Fruit fly (Drosophila melanogaster) S2 (cell line): Measurements from ENCODE around the gene CG12111.
A peak's percentile ranks its signal among the peaks of the same experiment; 100 is the strongest.

Source experiments
- CG8478 ChIP-seq: fragments of >200 bp; optimal IDR thresholded peaks from 2 replicates; lab custom pipeline; 2018
- CTCF ChIP-seq, 2 experiments: fragments of >200 bp; optimal IDR thresholded peaks; 2 replicates each; lab custom pipeline; 2018

The CG12111 gene

dm6 chrX:8574672-8575350 lies 4.1 kb upstream of the CG12111 start:
- no peak for TF ChIP-seq CG8478 (lab: Kevin White, UChicago)
- TF ChIP-seq CTCF (optimal IDR thresholded peaks at IDR 0.05; lab: Kevin White, UChicago) = no peak

- TF ChIP-seq CG8478 (lab: Kevin White, UChicago) = no peak
- TF ChIP-seq CTCF (optimal IDR thresholded peaks at IDR 0.05; lab: Kevin White, UChicago) = peak in 1 of 2 experiments; percentile 8
Observed at dm6 chrX:8573744-8574484, 3.2 kb upstream of the CG12111 start, which contains the start of gene CG12065. TSS of gene CG12065 (plus strand) at chrX:8574306.

- TF ChIP-seq CTCF (optimal IDR thresholded peaks at IDR 0.05; lab: Kevin White, UChicago) (no peak), CG8478 (lab: Kevin White, UChicago) (no peak)
Observed at dm6 chrX:8572939-8573594, 2.3 kb upstream of the CG12111 start, which contains the start of gene spirit. TSS of gene spirit (minus strand) at chrX:8573593.

- TF ChIP-seq CG8478 (lab: Kevin White, UChicago) (no peak), CTCF (optimal IDR thresholded peaks at IDR 0.05; lab: Kevin White, UChicago) (no peak)
Observed at dm6 chrX:8571936-8572335, 1.2 kb upstream of the CG12111 start.

- no peak for TF ChIP-seq CG8478 (lab: Kevin White, UChicago)
- TF ChIP-seq CTCF (optimal IDR thresholded peaks at IDR 0.05; lab: Kevin White, UChicago) = no peak
Observed at dm6 chrX:8569639-8570038, 1.1 kb downstream of the CG12111 start.

- TF ChIP-seq CTCF (optimal IDR thresholded peaks at IDR 0.05; lab: Kevin White, UChicago) (no peak), CG8478 (lab: Kevin White, UChicago) (no peak)
Observed at dm6 chrX:8569038-8569437, 1.7 kb downstream of the CG12111 start.

dm6 chrX:8561404-8562397 lies 9.0 kb downstream of the CG12111 start:
- TF ChIP-seq CTCF (optimal IDR thresholded peaks at IDR 0.05; lab: Kevin White, UChicago) = no peak

- TF ChIP-seq CTCF (optimal IDR thresholded peaks at IDR 0.05; lab: Kevin White, UChicago) (peak; percentile 44 to 51), CG8478 (lab: Kevin White, UChicago) (no peak)
Observed at dm6 chrX:8560087-8560999, 10.4 kb downstream of the CG12111 start, which contains the start of the genes CG12112 and Trf4-1. TSS of gene CG12112 (minus strand) at chrX:8560192. TSS of gene Trf4-1 (plus strand) at chrX:8560322.

dm6 chrX:8558762-8559172 lies 12.0 kb downstream of the CG12111 start, which contains the start of gene IntS4:
TSS of gene IntS4 (minus strand) at chrX:8558781.
- TF ChIP-seq CTCF (optimal IDR thresholded peaks at IDR 0.05; lab: Kevin White, UChicago) (no peak), CG8478 (lab: Kevin White, UChicago) (no peak)

- peak in 1 of 2 experiments; percentile 12 for TF ChIP-seq CTCF (optimal IDR thresholded peaks at IDR 0.05; lab: Kevin White, UChicago)
- no peak for TF ChIP-seq CG8478 (lab: Kevin White, UChicago)
Observed at dm6 chrX:8554303-8554702, 16.4 kb downstream of the CG12111 start.

DNA sequence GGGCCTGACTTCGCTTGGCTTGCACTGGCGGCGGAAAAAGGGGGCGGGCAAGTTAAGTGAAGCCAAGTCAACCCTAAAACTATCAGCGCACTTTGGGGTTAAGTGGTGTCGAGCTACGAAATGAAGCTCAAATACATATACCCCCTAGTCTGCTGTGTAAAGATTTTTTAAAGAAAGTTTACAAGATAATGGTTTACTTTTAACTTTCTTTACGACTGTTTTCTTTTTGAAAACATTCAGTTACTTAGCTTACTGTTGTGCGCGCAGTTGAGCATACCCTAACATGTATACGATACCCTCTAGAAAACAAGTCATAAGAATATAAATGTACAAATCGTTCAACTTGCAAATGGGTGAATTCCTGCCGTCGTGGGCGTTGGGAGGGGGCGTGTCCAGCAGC lies 28.0 kb downstream of the CG12111 start:
- TF ChIP-seq CG8478 (lab: Kevin White, UChicago) (no peak), CTCF (optimal IDR thresholded peaks at IDR 0.05; lab: Kevin White, UChicago) (no peak)

DNA sequence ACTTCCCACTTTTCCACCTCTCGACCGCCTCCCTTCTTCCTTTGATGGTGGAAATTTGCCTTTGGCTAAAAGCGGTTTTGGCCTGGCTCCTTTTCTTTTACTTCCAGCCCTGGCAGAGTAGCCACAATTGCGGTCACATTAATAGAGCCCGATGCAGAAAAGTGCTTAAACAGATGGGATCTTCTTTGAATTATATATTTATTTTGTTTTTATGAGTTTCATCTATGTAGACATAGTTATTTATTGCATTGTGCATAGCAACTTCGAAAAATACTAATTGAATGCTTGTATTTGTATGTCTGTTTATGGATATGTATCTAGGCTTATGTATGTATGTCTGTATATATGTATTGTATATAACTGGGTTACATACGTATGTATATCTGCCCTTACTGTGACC lies 28.8 kb downstream of the CG12111 start:
- TF ChIP-seq CG8478 (lab: Kevin White, UChicago) = no peak
- no peak for TF ChIP-seq CTCF (optimal IDR thresholded peaks at IDR 0.05; lab: Kevin White, UChicago)

DNA sequence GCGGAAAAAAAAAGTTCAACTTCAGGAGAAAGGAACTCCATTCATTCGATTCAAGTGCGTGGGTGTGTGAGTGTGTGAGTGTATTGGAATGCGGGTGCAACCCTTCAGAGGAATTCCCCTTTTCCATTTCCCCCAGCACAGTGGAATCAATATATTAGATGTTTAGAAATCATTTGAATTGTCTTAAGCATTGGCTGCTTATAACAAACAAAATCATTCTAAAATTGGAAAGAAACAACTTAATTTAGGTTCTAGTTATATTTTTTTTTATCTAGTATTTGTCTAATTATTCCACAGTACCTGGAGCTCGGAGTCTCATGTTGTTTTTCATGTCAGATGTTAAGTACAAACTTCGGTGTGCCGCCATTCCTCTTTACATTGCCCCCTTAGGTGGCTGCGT lies 31.8 kb downstream of the CG12111 start:
- TF ChIP-seq CTCF (optimal IDR thresholded peaks at IDR 0.05; lab: Kevin White, UChicago) = no peak
- no peak for TF ChIP-seq CG8478 (lab: Kevin White, UChicago)
